Worm (Caenorhabditis elegans): ENCODE measurements around the gene C06E2.2.

- no peak for TF ChIP-seq W03F9.2 (tag; optimal IDR thresholded peaks at IDR 0.05)
- no peak for TF ChIP-seq dao-5 (tag; optimal IDR thresholded peaks at IDR 0.05)
Observed at ce11 chrX:8917730-8918129, 38.3 kb downstream of the C06E2.2 start.

Data from whole organism, L4/young adult.